Worm (Caenorhabditis elegans): ENCODE results near the gene F49E12.8.

F49E12.8 gene

ce11 chrII:8345613-8346012 is 48.5 kb downstream of the F49E12.8 start:
- no peak for TF ChIP-seq hlh-1 (tag; optimal IDR thresholded peaks at IDR 0.05)
- TF ChIP-seq elt-3 (tag; optimal IDR thresholded peaks at IDR 0.05) = no peak
- TF ChIP-seq mab-5 (tag; optimal IDR thresholded peaks at IDR 0.05) = no peak
- no peak for TF ChIP-seq snpc-4 (tag; optimal IDR thresholded peaks at IDR 0.05)
- TF ChIP-seq nhr-2 (tag; optimal IDR thresholded peaks at IDR 0.05) = no peak
- no peak for TF ChIP-seq lin-13 (tag; optimal IDR thresholded peaks at IDR 0.05)
- no peak for TF ChIP-seq mls-2 (tag; optimal IDR thresholded peaks at IDR 0.05)
- TF ChIP-seq nhr-237 (tag; optimal IDR thresholded peaks at IDR 0.05) = no peak
- no peak for TF ChIP-seq mep-1 (tag; optimal IDR thresholded peaks at IDR 0.05)
- TF ChIP-seq nhr-76 (tag; optimal IDR thresholded peaks at IDR 0.05) = no peak
- no peak for TF ChIP-seq unc-120 (tag; optimal IDR thresholded peaks at IDR 0.05; ENCODE audit: poor library complexity, severe bottlenecking)
- no peak for TF ChIP-seq tbx-8 (GFP tag; optimal IDR thresholded peaks at IDR 0.05)
- no peak for TF ChIP-seq lin-32 (GFP tag; optimal IDR thresholded peaks at IDR 0.05)

ce11 chrII:8344803-8345202 is 49.3 kb downstream of the F49E12.8 start:
- TF ChIP-seq ceh-43 (GFP tag; optimal IDR thresholded peaks at IDR 0.05) (no peak), lin-13 (tag; optimal IDR thresholded peaks at IDR 0.05) (no peak), ham-2 (GFP tag; optimal IDR thresholded peaks at IDR 0.05) (no peak), ceh-83 (GFP tag; optimal IDR thresholded peaks at IDR 0.05) (no peak)
